Worm (Caenorhabditis elegans) whole organism, L1 larva: ENCODE measurements around the gene nas-22.

ENCODE experiments used
- C04F5.9 ChIP-seq: sonication (generic microtip); optimal IDR thresholded peaks from 2 replicates; lab custom pipeline; 2016; ENCODE audit warnings: missing genetic modification characterization, missing compliant biosample characterization
- F16B12.6 ChIP-seq: fragments of 150-350 bp; optimal IDR thresholded peaks from 2 replicates; lab custom pipeline; 2014; ENCODE audit warnings: missing biosample characterization, missing genetic modification characterization
- Y116A8C.19 ChIP-seq: sonication (generic microtip); optimal IDR thresholded peaks from 2 replicates; lab custom pipeline; 2016; ENCODE audit warnings: missing compliant biosample characterization, missing genetic modification characterization, borderline replicate concordance
- alr-1 ChIP-seq: fragments of 200-800 bp; sonication (Bioruptor generic); optimal IDR thresholded peaks from 2 replicates; lab custom pipeline; 2018; ENCODE audit warnings: borderline replicate concordance, mild to moderate bottlenecking, missing genetic modification characterization, missing compliant biosample characterization
- ama-1 ChIP-seq: fragments of 150-350 bp; optimal IDR thresholded peaks from 2 replicates; lab custom pipeline; 2014
- blmp-1 ChIP-seq: fragments of 150-350 bp; optimal IDR thresholded peaks from 2 replicates; lab custom pipeline; 2014; ENCODE audit warnings: missing biosample characterization, missing genetic modification characterization
- ceh-63 ChIP-seq: fragments of 200-800 bp; sonication (Bioruptor generic); optimal IDR thresholded peaks from 2 replicates; lab custom pipeline; 2018; ENCODE audit warnings: mild to moderate bottlenecking, missing genetic modification characterization, missing compliant biosample characterization
- ceh-90 ChIP-seq: sonication (generic microtip); optimal IDR thresholded peaks from 2 replicates; lab custom pipeline; 2016; ENCODE audit warnings: missing genetic modification characterization, missing compliant biosample characterization
- dsc-1 ChIP-seq: sonication (generic microtip); optimal IDR thresholded peaks from 2 replicates; lab custom pipeline; 2016; ENCODE audit warnings: mild to moderate bottlenecking, missing genetic modification characterization, missing compliant biosample characterization
- efl-3 ChIP-seq: fragments of 200-800 bp; sonication (Bioruptor generic); optimal IDR thresholded peaks from 2 replicates; lab custom pipeline; 2018; ENCODE audit warnings: mild to moderate bottlenecking, missing genetic modification characterization, missing compliant biosample characterization
- egl-27 ChIP-seq, 2 experiments: fragments of 150-350 bp in 1 of 2; sonication (generic microtip); optimal IDR thresholded peaks; 3 replicates each; lab custom pipeline; 2017 to 2018; ENCODE audit warnings: missing biosample characterization in 2 of 2, missing genetic modification characterization in 2 of 2, missing genetic modification reagents in 2 of 2
- ets-5 ChIP-seq: fragments of 200-800 bp; sonication (Bioruptor generic); IDR thresholded peaks from 2 replicates; pipeline ENCODE4 v1.3.6; 2022; ENCODE audit warnings: missing genetic modification characterization, missing compliant biosample characterization
- fkh-4 ChIP-seq: sonication (generic microtip); optimal IDR thresholded peaks from 2 replicates; lab custom pipeline; 2016; ENCODE audit warnings: missing compliant biosample characterization, missing genetic modification characterization, borderline replicate concordance
- fos-1 ChIP-seq: fragments of 150-350 bp; optimal IDR thresholded peaks from 2 replicates; lab custom pipeline; 2014; ENCODE audit warnings: missing biosample characterization, missing genetic modification characterization
- grh-1 ChIP-seq: fragments of 200-800 bp; sonication (Bioruptor generic); IDR thresholded peaks from 2 replicates; pipeline ENCODE4 v1.3.6; 2022; ENCODE audit warnings: missing genetic modification reagents, missing genetic modification characterization, missing compliant biosample characterization
- hlh-17 ChIP-seq: fragments of 200-800 bp; sonication (Bioruptor generic); optimal IDR thresholded peaks from 2 replicates; lab custom pipeline; 2018; ENCODE audit warnings: missing genetic modification characterization, mild to moderate bottlenecking, missing compliant biosample characterization, moderate library complexity, borderline replicate concordance
- hlh-4 ChIP-seq: sonication (generic microtip); optimal IDR thresholded peaks from 2 replicates; lab custom pipeline; 2016; ENCODE audit warnings: mild to moderate bottlenecking, missing genetic modification characterization, missing compliant biosample characterization
- hpl-2 ChIP-seq: fragments of 150-350 bp; optimal IDR thresholded peaks from 2 replicates; lab custom pipeline; 2014; ENCODE audit warnings: missing biosample characterization, missing genetic modification reagents, missing genetic modification characterization
- irx-1 ChIP-seq: sonication (generic microtip); optimal IDR thresholded peaks from 2 replicates; lab custom pipeline; 2016; ENCODE audit warnings: missing genetic modification characterization, missing compliant biosample characterization
- lin-13 ChIP-seq: fragments of 150-350 bp; optimal IDR thresholded peaks from 2 replicates; lab custom pipeline; 2014; ENCODE audit warnings: missing biosample characterization, missing genetic modification reagents, missing genetic modification characterization
- lin-35 ChIP-seq, 2 experiments: fragments of 150-350 bp; optimal IDR thresholded peaks; 2 replicates each; lab custom pipeline; 2014; ENCODE audit warnings: missing biosample characterization in 2 of 2, missing genetic modification characterization in 2 of 2, missing genetic modification reagents in 2 of 2
- lin-39 ChIP-seq: fragments of 150-350 bp; optimal IDR thresholded peaks from 2 replicates; lab custom pipeline; 2014; ENCODE audit warnings: missing biosample characterization, missing genetic modification reagents, missing genetic modification characterization
- lsy-2 ChIP-seq, 2 experiments: fragments of 150-350 bp; optimal IDR thresholded peaks; 2 replicates each; lab custom pipeline; 2014; ENCODE audit warnings: missing biosample characterization in 2 of 2, missing genetic modification characterization in 2 of 2
- mab-9 ChIP-seq: fragments of 200-800 bp; sonication (Bioruptor generic); IDR thresholded peaks from 2 replicates; pipeline ENCODE4 v1.3.6; 2022; ENCODE audit warnings: missing genetic modification reagents, missing genetic modification characterization, missing compliant biosample characterization
- mep-1 ChIP-seq: fragments of 150-350 bp; optimal IDR thresholded peaks from 2 replicates; lab custom pipeline; 2014; ENCODE audit warnings: missing biosample characterization, missing genetic modification characterization
- nhr-11 ChIP-seq: fragments of 150-350 bp; optimal IDR thresholded peaks from 2 replicates; lab custom pipeline; 2014; ENCODE audit warnings: missing biosample characterization, missing genetic modification characterization
- nhr-12 ChIP-seq: sonication (generic microtip); optimal IDR thresholded peaks from 2 replicates; lab custom pipeline; 2017; ENCODE audit warnings: missing biosample characterization, missing genetic modification characterization
- nhr-20 ChIP-seq: sonication (generic microtip); optimal IDR thresholded peaks from 2 replicates; lab custom pipeline; 2016; ENCODE audit warnings: mild to moderate bottlenecking, missing genetic modification characterization, missing compliant biosample characterization
- nhr-28 ChIP-seq: fragments of 150-350 bp; optimal IDR thresholded peaks from 2 replicates; lab custom pipeline; 2014; ENCODE audit warnings: missing biosample characterization, missing genetic modification characterization
- nhr-47 ChIP-seq: sonication (generic microtip); optimal IDR thresholded peaks from 2 replicates; lab custom pipeline; 2016; ENCODE audit warnings: mild to moderate bottlenecking, missing genetic modification characterization, moderate library complexity, missing compliant biosample characterization
- nhr-71 ChIP-seq: sonication (generic microtip); optimal IDR thresholded peaks from 2 replicates; lab custom pipeline; 2016; ENCODE audit warnings: mild to moderate bottlenecking, missing genetic modification characterization, moderate library complexity, missing compliant biosample characterization
- nhr-77 ChIP-seq: fragments of 150-350 bp; optimal IDR thresholded peaks from 2 replicates; lab custom pipeline; 2014; ENCODE audit warnings: missing biosample characterization, missing genetic modification characterization
- nhr-85 ChIP-seq: sonication (generic microtip); peaks from one replicate; lab custom pipeline; 2016; ENCODE audit warnings: missing genetic modification characterization, inconsistent platforms, missing compliant biosample characterization
- nhr-90 ChIP-seq: sonication (generic microtip); optimal IDR thresholded peaks from 2 replicates; lab custom pipeline; 2016; ENCODE audit warnings: mild to moderate bottlenecking, missing genetic modification characterization, missing compliant biosample characterization; ENCODE audit not compliant: poor library complexity
- pag-3 ChIP-seq: sonication (generic microtip); optimal IDR thresholded peaks from 2 replicates; lab custom pipeline; 2017; ENCODE audit warnings: missing genetic modification characterization, mild to moderate bottlenecking, missing compliant biosample characterization, antibody characterized with exemption, borderline replicate concordance; ENCODE audit not compliant: insufficient read depth
- rnt-1 ChIP-seq: sonication (generic microtip); optimal IDR thresholded peaks from 2 replicates; lab custom pipeline; 2016; ENCODE audit warnings: mild to moderate bottlenecking, missing genetic modification characterization, moderate library complexity, missing compliant biosample characterization
- sptf-1 ChIP-seq: fragments of 150-350 bp; optimal IDR thresholded peaks from 2 replicates; lab custom pipeline; 2014; ENCODE audit warnings: missing biosample characterization, missing genetic modification characterization
- tbx-2 ChIP-seq: sonication (generic microtip); optimal IDR thresholded peaks from 2 replicates; lab custom pipeline; 2016; ENCODE audit warnings: missing genetic modification characterization, missing compliant biosample characterization
- unc-130 ChIP-seq: fragments of 150-350 bp; optimal IDR thresholded peaks from 2 replicates; lab custom pipeline; 2017; ENCODE audit warnings: missing biosample characterization, missing genetic modification characterization, inconsistent platforms
- unc-62 ChIP-seq: fragments of 150-350 bp; optimal IDR thresholded peaks from 2 replicates; lab custom pipeline; 2014; ENCODE audit warnings: missing biosample characterization, missing genetic modification reagents, missing genetic modification characterization
- unc-98 ChIP-seq: fragments of 200-800 bp; sonication (Bioruptor generic); IDR thresholded peaks from 2 replicates; pipeline ENCODE4 v1.3.6; 2022; ENCODE audit warnings: missing genetic modification characterization, missing compliant biosample characterization
- xbp-1 ChIP-seq: sonication (generic microtip); optimal IDR thresholded peaks from 2 replicates; lab custom pipeline; 2016; ENCODE audit warnings: missing genetic modification characterization, missing compliant biosample characterization
- zag-1 ChIP-seq: fragments of 150-350 bp; optimal IDR thresholded peaks from 2 replicates; lab custom pipeline; 2014; ENCODE audit warnings: missing biosample characterization, missing genetic modification characterization
- zip-4 ChIP-seq: fragments of 200-800 bp; sonication (Bioruptor generic); optimal IDR thresholded peaks from 2 replicates; lab custom pipeline; 2018; ENCODE audit warnings: mild to moderate bottlenecking, missing genetic modification characterization, moderate library complexity, missing compliant biosample characterization

The nas-22 gene

DNA sequence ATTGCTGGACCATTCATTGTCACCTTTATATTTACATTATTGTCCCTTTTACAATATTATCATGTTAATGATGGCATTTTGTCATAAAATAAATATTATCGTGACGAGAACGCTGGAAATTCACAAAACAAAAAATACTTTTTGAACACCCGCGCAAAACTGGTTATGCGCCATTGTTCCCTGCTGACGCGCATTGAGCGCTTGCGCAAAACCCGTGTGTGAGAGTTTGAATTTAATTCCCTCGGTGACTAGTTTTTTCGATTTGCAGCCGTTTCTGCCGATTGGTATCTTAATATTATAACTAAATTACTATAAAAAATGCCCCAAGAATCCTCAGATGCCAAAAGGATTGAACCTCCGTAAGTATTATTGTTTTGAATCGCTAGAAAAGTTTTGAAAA lies 46.9 kb downstream of the nas-22 start, which contains the start of gene pafo-1 (continued):
- peak; percentile 67 for TF ChIP-seq mab-9 (GFP tag; lab: Robert Waterston, UW)
- peak; percentile 87 for TF ChIP-seq lin-13 (GFP tag; lab: Kevin White, UChicago)
- TF ChIP-seq nhr-28 (tag; lab: Kevin White, UChicago): no peak
- peak; percentile 28 for TF ChIP-seq fkh-4 (tag; lab: Kevin White, UChicago)
- peak; percentile 92 for TF ChIP-seq nhr-20 (tag; lab: Kevin White, UChicago)
- peak; percentile 95 for TF ChIP-seq mep-1 (tag; lab: Kevin White, UChicago)
- peak; percentile 91 for TF ChIP-seq lin-39 (tag; lab: Kevin White, UChicago)
- TF ChIP-seq nhr-11 (tag; lab: Kevin White, UChicago): peak; percentile 81
- TF ChIP-seq hpl-2 (GFP tag; lab: Kevin White, UChicago): no peak
- no peak for TF ChIP-seq nhr-12
- TF ChIP-seq irx-1 (tag; lab: Kevin White, UChicago): peak; percentile 85
- peak; percentile 84 for TF ChIP-seq fos-1 (tag; lab: Kevin White, UChicago)
- TF ChIP-seq sptf-1: no peak
- peak; percentile 13 for TF ChIP-seq ama-1 (lab: Kevin White, UChicago)
- no peak for TF ChIP-seq ceh-63
- peak; percentile 92 for TF ChIP-seq tbx-2 (tag; lab: Kevin White, UChicago)
- TF ChIP-seq xbp-1 (tag; lab: Kevin White, UChicago): peak; percentile 90
- peak; percentile 80 for TF ChIP-seq zip-4
- no peak for TF ChIP-seq zag-1
- peak; percentile 97 for TF ChIP-seq nhr-85 (tag; lab: Kevin White, UChicago)
- TF ChIP-seq lsy-2 (tag; optimal IDR thresholded peaks at IDR 0.05; lab: Kevin White, UChicago): peak; percentile 91 to 92
- peak; percentile 95 for TF ChIP-seq rnt-1
- TF ChIP-seq nhr-71 (tag; lab: Kevin White, UChicago): peak; percentile 95
- TF ChIP-seq unc-62 (GFP tag; lab: Kevin White, UChicago): no peak
- peak in 1 of 2 experiments; percentile 43 for TF ChIP-seq egl-27 (tag; optimal IDR thresholded peaks at IDR 0.05; lab: Kevin White, UChicago)
- peak; percentile 84 for TF ChIP-seq blmp-1
- TF ChIP-seq lin-35 (GFP tag; optimal IDR thresholded peaks at IDR 0.05; lab: Kevin White, UChicago): peak; percentile 99
- no peak for TF ChIP-seq hlh-17
- TF ChIP-seq F16B12.6 (tag; lab: Kevin White, UChicago): peak; percentile 67
- no peak for TF ChIP-seq alr-1 (tag; lab: Kevin White, UChicago)
- no peak for TF ChIP-seq Y116A8C.19
- TF ChIP-seq grh-1 (GFP tag; lab: Robert Waterston, UW): peak; percentile 93
- TF ChIP-seq dsc-1 (tag; lab: Kevin White, UChicago): peak; percentile 94
- TF ChIP-seq pag-3 (tag; lab: Kevin White, UChicago): peak; percentile 13
- peak; percentile 60 for TF ChIP-seq nhr-77 (tag; lab: Kevin White, UChicago)
- peak; percentile 58 for TF ChIP-seq C04F5.9 (tag; lab: Kevin White, UChicago)
- TF ChIP-seq efl-3 (GFP tag; lab: Kevin White, UChicago): peak; percentile 47
- no peak for TF ChIP-seq unc-98 (GFP tag; lab: Robert Waterston, UW)
- TF ChIP-seq ets-5 (GFP tag; lab: Robert Waterston, UW): no peak
- peak; percentile 91 for TF ChIP-seq unc-130
- TF ChIP-seq ceh-90 (tag; lab: Kevin White, UChicago): peak; percentile 36
- TF ChIP-seq hlh-4 (tag; lab: Kevin White, UChicago): no peak
- TF ChIP-seq nhr-47 (tag; lab: Kevin White, UChicago): peak; percentile 95
- TF ChIP-seq nhr-90 (tag; lab: Kevin White, UChicago): peak; percentile 93
